Worm (Caenorhabditis elegans): ENCODE results near the gene exp-2.

exp-2 gene

DNA sequence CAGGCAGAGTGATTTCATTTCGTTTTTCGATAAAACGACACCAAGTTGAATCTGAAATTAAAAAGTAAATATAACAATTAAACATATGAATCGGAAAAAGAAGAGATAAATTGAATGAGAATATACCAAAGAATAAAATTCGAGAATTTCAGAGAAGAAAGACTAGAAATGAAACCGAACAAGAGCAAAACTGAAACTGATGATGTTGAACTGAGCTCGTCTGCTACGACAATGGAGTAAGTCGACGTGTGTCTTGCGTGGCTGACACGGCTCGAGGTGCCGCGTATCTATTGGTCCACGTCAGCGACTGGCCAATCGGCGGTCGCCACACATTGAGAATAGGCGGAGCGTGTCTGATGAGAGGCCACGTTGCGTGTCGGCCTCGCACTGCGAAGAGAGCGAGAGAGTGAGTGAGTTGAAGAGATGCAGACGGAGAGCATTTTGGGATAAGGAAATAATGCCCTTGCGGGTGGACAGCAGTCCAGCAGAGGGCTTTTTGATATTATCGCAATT, 30.7 kb upstream of the exp-2 start, which contains the start of gene crt-1 (continued):
- peak in 1 of 2 experiments; percentile 93 for TF ChIP-seq ztf-11 (tag; optimal IDR thresholded peaks at IDR 0.05)
- no peak for TF ChIP-seq tlp-1 (tag; optimal IDR thresholded peaks at IDR 0.05)
- TF ChIP-seq unc-30 (tag; optimal IDR thresholded peaks at IDR 0.05): no peak
- no peak for TF ChIP-seq pag-3 (tag; optimal IDR thresholded peaks at IDR 0.05; ENCODE audit: borderline replicate concordance, insufficient read depth)
- peak; percentile 92 for TF ChIP-seq nhr-77 (tag; optimal IDR thresholded peaks at IDR 0.05)
- TF ChIP-seq pqm-1 (tag; optimal IDR thresholded peaks at IDR 0.05): no peak
- peak; percentile 79 to 83 (median 82) for TF ChIP-seq dpl-1 (GFP tag; optimal IDR thresholded peaks at IDR 0.05)
- no peak for TF ChIP-seq nhr-28 (tag; optimal IDR thresholded peaks at IDR 0.05)
- TF ChIP-seq mef-2 (tag; optimal IDR thresholded peaks at IDR 0.05): peak; percentile 67
- TF ChIP-seq xbp-1 (tag; optimal IDR thresholded peaks at IDR 0.05): peak; percentile 100
- peak; percentile 74 for TF ChIP-seq fkh-10 (GFP tag; optimal IDR thresholded peaks at IDR 0.05)
- peak; percentile 92 for TF ChIP-seq pax-3 (tag; optimal IDR thresholded peaks at IDR 0.05)
- peak; percentile 87 for TF ChIP-seq zip-4 (GFP tag; optimal IDR thresholded peaks at IDR 0.05)
- TF ChIP-seq hlh-17 (GFP tag; optimal IDR thresholded peaks at IDR 0.05; ENCODE audit: borderline replicate concordance): no peak
- TF ChIP-seq blmp-1 (tag; optimal IDR thresholded peaks at IDR 0.05): peak; percentile 72
- peak; percentile 89 for TF ChIP-seq lin-15B (tag; optimal IDR thresholded peaks at IDR 0.05)
- TF ChIP-seq ama-1 (optimal IDR thresholded peaks at IDR 0.05): peak; percentile 53
- TF ChIP-seq unc-98 (GFP tag; IDR thresholded peaks at IDR 0.05): no peak
- peak; percentile 96 for TF ChIP-seq snu-23 (GFP tag; optimal IDR thresholded peaks at IDR 0.05)
- TF ChIP-seq nhr-84 (tag; optimal IDR thresholded peaks at IDR 0.05): no peak
- no peak for TF ChIP-seq ets-5 (GFP tag; IDR thresholded peaks at IDR 0.05)
- TF ChIP-seq nhr-20 (tag; optimal IDR thresholded peaks at IDR 0.05): peak; percentile 97
- TF ChIP-seq alr-1 (tag; optimal IDR thresholded peaks at IDR 0.05; ENCODE audit: borderline replicate concordance): no peak
- peak; percentile 96 for TF ChIP-seq fkh-8 (tag; optimal IDR thresholded peaks at IDR 0.05)
- TF ChIP-seq unc-62 (GFP tag; optimal IDR thresholded peaks at IDR 0.05): no peak
- peak; percentile 85 for TF ChIP-seq mab-9 (GFP tag; IDR thresholded peaks at IDR 0.05)
- TF ChIP-seq zag-1 (tag; optimal IDR thresholded peaks at IDR 0.05): no peak
- peak; percentile 94 for TF ChIP-seq rnt-1 (tag; optimal IDR thresholded peaks at IDR 0.05)
- no peak for TF ChIP-seq hlh-4 (tag; optimal IDR thresholded peaks at IDR 0.05)
- TF ChIP-seq snpc-4 (tag; optimal IDR thresholded peaks at IDR 0.05): peak; percentile 63
- TF ChIP-seq lin-35 (GFP tag; optimal IDR thresholded peaks at IDR 0.05): peak; percentile 88
- peak; percentile 95 to 96 for TF ChIP-seq lsy-2 (tag; optimal IDR thresholded peaks at IDR 0.05)
- no peak for TF ChIP-seq ceh-63 (GFP tag; optimal IDR thresholded peaks at IDR 0.05)
- peak; percentile 63 for TF ChIP-seq C04F5.9 (tag; optimal IDR thresholded peaks at IDR 0.05)
- peak; percentile 42 for TF ChIP-seq ztf-4 (tag; optimal IDR thresholded peaks at IDR 0.05)
- TF ChIP-seq elt-3 (tag; optimal IDR thresholded peaks at IDR 0.05): peak in 4 of 6 experiments; percentile 46 to 88 (median 75)
- TF ChIP-seq ceh-8 (GFP tag; optimal IDR thresholded peaks at IDR 0.05): peak; percentile 88
- TF ChIP-seq nhr-90 (tag; optimal IDR thresholded peaks at IDR 0.05; ENCODE audit: poor library complexity): peak; percentile 94

DNA sequence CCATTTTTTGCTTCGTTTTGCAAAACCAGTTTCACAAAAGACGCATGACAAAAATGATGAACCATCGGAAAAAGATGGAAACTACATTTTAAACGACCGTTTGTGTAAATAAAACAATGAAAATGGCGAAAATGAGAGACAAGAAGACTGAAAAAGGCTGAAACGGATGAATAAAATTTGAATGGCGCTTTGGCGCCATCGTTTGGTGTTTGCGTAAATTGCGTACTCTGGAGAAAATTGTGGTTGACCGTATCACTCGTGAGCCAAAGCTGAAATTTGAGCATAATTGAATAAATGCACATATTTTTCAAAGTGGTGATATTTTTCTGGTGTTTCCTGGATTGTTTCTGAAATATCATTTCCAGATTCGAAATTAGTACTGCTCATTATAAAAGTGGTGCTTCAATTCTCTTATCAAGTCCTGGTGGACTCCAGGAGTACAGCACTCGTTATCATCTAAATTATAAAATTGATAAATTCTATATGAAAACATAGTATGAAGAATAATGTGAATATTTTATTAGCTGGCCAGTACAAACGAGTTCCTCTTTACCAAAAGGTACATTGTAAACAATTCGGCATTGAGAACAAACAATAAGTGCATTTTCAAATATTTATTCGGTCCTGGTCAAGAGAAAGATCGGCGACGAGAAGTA, 29.8 kb upstream of the exp-2 start:
- TF ChIP-seq fkh-8 (tag; optimal IDR thresholded peaks at IDR 0.05) (no peak), lsy-2 (tag; optimal IDR thresholded peaks at IDR 0.05) (peak in 1 of 2 experiments; percentile 80), elt-3 (tag; optimal IDR thresholded peaks at IDR 0.05) (peak in 1 of 6 experiments; percentile 4), tbx-2 (tag; optimal IDR thresholded peaks at IDR 0.05) (no peak), fkh-4 (tag; optimal IDR thresholded peaks at IDR 0.05; ENCODE audit: borderline replicate concordance) (no peak), aha-1 (tag; optimal IDR thresholded peaks at IDR 0.05) (no peak), ztf-11 (tag; optimal IDR thresholded peaks at IDR 0.05) (no peak), rnt-1 (tag; optimal IDR thresholded peaks at IDR 0.05) (no peak), snu-23 (GFP tag; optimal IDR thresholded peaks at IDR 0.05) (no peak), tlp-1 (tag; optimal IDR thresholded peaks at IDR 0.05) (no peak), elt-2 (tag; optimal IDR thresholded peaks at IDR 0.05) (peak; percentile 60), dpl-1 (GFP tag; optimal IDR thresholded peaks at IDR 0.05) (peak in 2 of 3 experiments; percentile 20 to 63), lin-35 (GFP tag; optimal IDR thresholded peaks at IDR 0.05) (peak; percentile 18 to 33), efl-1 (optimal IDR thresholded peaks at IDR 0.05) (peak; percentile 8 to 25), efl-1 (GFP tag; optimal IDR thresholded peaks at IDR 0.05 in 1 of 2) (peak; percentile 54 to 80)

All from whole organism, L1 larva.